Worm (Caenorhabditis elegans) whole organism, L1 larva: ENCODE measurements around the gene sdz-16.

Source experiments
- aly-2 ChIP-seq: fragments of 150-350 bp; optimal IDR thresholded peaks from 2 replicates; lab custom pipeline; 2014; ENCODE audit warnings: missing biosample characterization, missing genetic modification characterization
- ama-1 ChIP-seq: fragments of 150-350 bp; optimal IDR thresholded peaks from 2 replicates; lab custom pipeline; 2014
- nhr-28 ChIP-seq: fragments of 150-350 bp; optimal IDR thresholded peaks from 2 replicates; lab custom pipeline; 2014; ENCODE audit warnings: missing biosample characterization, missing genetic modification characterization
- pag-3 ChIP-seq: sonication (generic microtip); optimal IDR thresholded peaks from 2 replicates; lab custom pipeline; 2017; ENCODE audit warnings: missing genetic modification characterization, mild to moderate bottlenecking, missing compliant biosample characterization, antibody characterized with exemption, borderline replicate concordance; ENCODE audit not compliant: insufficient read depth
- snpc-4 ChIP-seq: fragments of 150-350 bp; optimal IDR thresholded peaks from 2 replicates; lab custom pipeline; 2014; ENCODE audit warnings: missing biosample characterization, missing genetic modification characterization
- unc-62 ChIP-seq: fragments of 150-350 bp; optimal IDR thresholded peaks from 2 replicates; lab custom pipeline; 2014; ENCODE audit warnings: missing biosample characterization, missing genetic modification reagents, missing genetic modification characterization
- ztf-11 ChIP-seq, 2 experiments: sonication (generic microtip); optimal IDR thresholded peaks; 2 replicates each; lab custom pipeline; 2016 to 2017; ENCODE audit warnings: missing genetic modification characterization in 2 of 2, missing biosample characterization in 1 of 2, missing compliant biosample characterization in 1 of 2

ce11 chrV:17298657-17299056, 29.1 kb downstream of the sdz-16 start:
- TF ChIP-seq ama-1 (lab: Kevin White, UChicago) (no peak), snpc-4 (tag; lab: Kevin White, UChicago) (no peak), unc-62 (GFP tag; lab: Kevin White, UChicago) (no peak), ztf-11 (tag; optimal IDR thresholded peaks at IDR 0.05; lab: Kevin White, UChicago) (no peak), nhr-28 (tag; lab: Kevin White, UChicago) (no peak), aly-2 (tag; lab: Kevin White, UChicago) (no peak), pag-3 (tag; lab: Kevin White, UChicago) (no peak)
